Worm (Caenorhabditis elegans): ENCODE data around the gene hlh-25.

Gene hlh-25

DNA sequence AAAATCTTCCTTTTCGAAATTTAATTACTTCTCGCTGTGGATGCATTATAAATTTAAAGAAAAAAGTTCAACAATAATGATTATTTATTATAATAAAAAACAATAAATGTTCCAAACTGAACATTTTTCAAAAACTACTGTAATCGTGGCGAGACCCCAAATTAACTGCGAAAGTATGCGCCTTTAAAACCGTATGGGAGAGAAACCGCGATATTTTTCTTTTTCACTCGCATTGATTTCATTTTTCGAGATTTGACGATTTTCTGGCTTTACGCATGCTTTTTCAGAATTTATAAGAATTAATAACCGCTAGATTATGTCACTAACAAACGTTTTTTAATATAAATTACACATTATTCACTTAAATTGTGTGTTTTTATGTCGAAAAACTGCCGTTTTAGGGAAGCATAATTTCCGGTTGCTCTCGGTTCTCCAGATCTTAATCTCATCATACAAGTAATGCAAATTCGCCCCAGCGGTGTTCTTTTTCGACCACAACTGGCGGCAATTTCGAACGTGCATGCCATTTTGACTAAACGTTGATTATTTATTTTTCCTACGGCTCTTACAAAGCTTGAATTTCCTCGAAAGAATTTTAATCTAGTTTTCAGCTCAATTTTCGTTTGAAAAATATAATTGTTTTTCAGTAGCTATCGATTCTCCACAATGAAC, 33.9 kb upstream of the hlh-25 start, which contains the start of gene F12A10.8 (continued):
- peak; percentile 71 for TF ChIP-seq dpl-1 (GFP tag; optimal IDR thresholded peaks at IDR 0.05)
- no peak for TF ChIP-seq egl-43 (GFP tag; IDR thresholded peaks at IDR 0.05)
- no peak for TF ChIP-seq hlh-11 (tag; optimal IDR thresholded peaks at IDR 0.05)
- TF ChIP-seq zip-11 (GFP tag; IDR thresholded peaks at IDR 0.05): no peak
- TF ChIP-seq dmd-9 (GFP tag; IDR thresholded peaks at IDR 0.05): no peak
- TF ChIP-seq nhr-25 (tag; optimal IDR thresholded peaks at IDR 0.05; ENCODE audit: borderline replicate concordance, insufficient read depth): no peak
- no peak for TF ChIP-seq lin-39 (tag; optimal IDR thresholded peaks at IDR 0.05)
- TF ChIP-seq R02D3.7 (tag; optimal IDR thresholded peaks at IDR 0.05): no peak
- TF ChIP-seq daf-16 (GFP tag; optimal IDR thresholded peaks at IDR 0.05): no peak
- no peak for TF ChIP-seq daf-16 (tag; optimal IDR thresholded peaks at IDR 0.05)
- no peak for TF ChIP-seq dmd-8 (GFP tag; IDR thresholded peaks at IDR 0.05)
- no peak for TF ChIP-seq F37D6.2 (tag; optimal IDR thresholded peaks at IDR 0.05)
- TF ChIP-seq nhr-76 (tag; optimal IDR thresholded peaks at IDR 0.05): no peak

DNA sequence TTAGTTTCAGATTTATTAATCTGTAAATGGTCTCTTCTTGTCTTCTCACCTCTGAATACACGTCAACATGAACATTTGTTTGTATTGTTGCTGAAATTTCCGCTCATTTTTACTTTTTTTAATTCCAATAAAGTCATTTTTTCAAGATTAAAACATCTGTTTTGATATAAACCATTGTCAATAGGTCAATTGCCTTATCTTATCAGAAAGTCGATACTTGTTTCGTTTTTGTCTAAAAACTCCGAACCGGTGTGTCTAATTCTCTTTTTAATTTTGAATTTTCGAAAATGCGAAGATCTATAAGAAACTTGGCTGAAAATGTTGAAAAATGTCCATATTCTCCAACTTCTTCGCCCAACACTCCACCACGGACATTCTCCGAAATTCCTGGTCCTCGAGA, 31.3 kb upstream of the hlh-25 start, which contains the start of gene cyp-44A1:
Gene cyp-44A1, plus strand, starts transcription at position 285 of the 400 bp plus-strand sequence.
- TF ChIP-seq ces-1 (GFP tag; optimal IDR thresholded peaks at IDR 0.05) (no peak), nhr-48 (tag; optimal IDR thresholded peaks at IDR 0.05) (no peak), F37D6.2 (tag; optimal IDR thresholded peaks at IDR 0.05) (no peak), lin-15B (tag; optimal IDR thresholded peaks at IDR 0.05) (no peak), pqm-1 (tag; optimal IDR thresholded peaks at IDR 0.05) (peak; percentile 3), attf-4 (tag; optimal IDR thresholded peaks at IDR 0.05) (no peak), gei-8 (GFP tag; optimal IDR thresholded peaks at IDR 0.05) (no peak), daf-16 (GFP tag; optimal IDR thresholded peaks at IDR 0.05) (no peak), daf-16 (tag; optimal IDR thresholded peaks at IDR 0.05) (peak; percentile 78), lir-3 (tag; optimal IDR thresholded peaks at IDR 0.05) (no peak), D1046.2 (GFP tag; IDR thresholded peaks at IDR 0.05) (no peak)

DNA sequence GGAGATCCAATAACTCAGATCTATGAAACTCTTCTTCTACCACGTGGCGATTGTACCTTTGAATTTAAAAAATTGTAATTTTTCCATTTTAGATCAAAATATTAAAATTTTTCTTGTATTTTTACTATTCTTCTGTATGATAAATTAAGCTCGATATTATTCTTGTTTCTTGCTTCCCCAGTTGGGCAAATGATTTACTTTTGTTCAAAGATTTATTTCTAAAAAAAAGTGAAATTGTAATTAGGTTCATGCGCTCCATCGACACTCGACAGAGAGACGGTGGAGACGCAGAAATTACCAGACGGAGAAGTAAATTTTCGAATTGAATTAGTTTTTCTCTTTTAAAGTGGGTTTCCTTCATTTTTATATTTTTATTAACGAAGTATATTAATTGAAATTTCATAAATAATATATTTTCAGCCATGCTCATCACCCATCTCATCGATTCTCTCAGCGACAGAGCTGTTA, 29.2 kb upstream of the hlh-25 start, which contains the start of gene npp-24:
Gene npp-24, plus strand, starts transcription at position 51 of the 468 bp plus-strand sequence.
- TF ChIP-seq mes-2 (tag; optimal IDR thresholded peaks at IDR 0.05; ENCODE audit: poor library complexity, severe bottlenecking): peak; percentile 42
- no peak for TF ChIP-seq ztf-7 (tag; optimal IDR thresholded peaks at IDR 0.05)

DNA sequence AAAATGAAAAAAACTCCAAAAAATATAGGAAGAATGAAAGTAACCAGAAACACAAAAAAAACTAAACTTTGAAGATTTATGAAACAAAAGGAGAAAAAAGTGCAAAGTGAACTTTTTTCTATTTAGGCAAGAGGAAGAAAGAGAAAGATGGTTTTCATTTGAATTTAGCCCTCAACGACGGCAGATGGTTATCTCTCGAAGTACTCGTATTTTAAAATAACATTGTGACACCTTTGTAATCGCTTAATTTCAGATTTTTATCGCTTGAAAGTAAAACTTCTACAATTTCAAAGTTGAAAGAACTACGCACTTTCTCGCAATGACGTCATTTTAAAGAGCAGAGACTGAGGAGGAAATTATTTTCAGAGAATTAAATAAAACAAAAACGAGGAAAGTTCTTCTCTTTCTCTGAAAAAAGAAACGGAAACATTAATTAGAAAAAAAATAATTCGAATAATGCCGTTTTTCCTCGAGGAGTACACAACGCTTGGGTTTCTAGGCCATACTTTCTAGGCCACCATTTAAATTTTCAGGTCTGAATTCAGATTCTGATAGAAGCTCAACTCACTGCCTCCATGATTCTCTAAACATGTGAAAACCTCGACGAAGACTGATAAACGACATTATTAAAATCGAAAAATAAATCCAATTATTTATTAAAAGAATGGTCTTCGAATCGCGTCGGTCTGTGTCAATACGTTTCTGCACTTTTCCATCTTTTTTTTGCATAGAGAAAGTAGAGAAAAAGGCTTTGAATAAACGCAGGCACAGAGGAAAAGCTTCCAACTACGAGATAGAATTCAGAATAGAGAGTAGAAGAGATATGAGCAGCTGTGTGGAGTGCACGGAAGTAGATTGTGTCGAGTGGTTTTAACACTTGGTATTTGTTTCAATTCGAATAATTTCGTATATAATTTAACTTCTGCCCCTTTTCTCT, 23.4 kb upstream of the hlh-25 start:
- TF ChIP-seq madf-5 (GFP tag; IDR thresholded peaks at IDR 0.05) (no peak), Y105C5A.15 (GFP tag; IDR thresholded peaks at IDR 0.05) (no peak), hmg-1.1 (GFP tag; IDR thresholded peaks at IDR 0.05) (no peak), dmd-6 (GFP tag; IDR thresholded peaks at IDR 0.05) (0 out of 2 replicates have a peak, but pooled peaks have one; percentile 14), mes-2 (tag; optimal IDR thresholded peaks at IDR 0.05; ENCODE audit: poor library complexity, severe bottlenecking) (peak; percentile 80), tag-97 (GFP tag; IDR thresholded peaks at IDR 0.05) (no peak), dpl-1 (GFP tag; optimal IDR thresholded peaks at IDR 0.05) (no peak), aha-1 (tag) (peak; percentile 46), arid-1 (GFP tag; conservative IDR thresholded peaks at IDR 0.05) (no peak), nhr-237 (tag; optimal IDR thresholded peaks at IDR 0.05) (no peak), duxl-1 (tag; optimal IDR thresholded peaks at IDR 0.05; ENCODE audit: poor library complexity) (peak; percentile 17), ctbp-1 (GFP tag; IDR thresholded peaks at IDR 0.05) (no peak), egl-43 (GFP tag; IDR thresholded peaks at IDR 0.05) (no peak), hif-1 (tag; optimal IDR thresholded peaks at IDR 0.05) (peak in 1 of 2 experiments; percentile 28), spr-3 (GFP tag; optimal IDR thresholded peaks at IDR 0.05) (no peak), ceh-20 (GFP tag; IDR thresholded peaks at IDR 0.05) (no peak), zfp-2 (tag; optimal IDR thresholded peaks at IDR 0.05) (no peak), dmd-8 (GFP tag; IDR thresholded peaks at IDR 0.05) (no peak), daf-16 (GFP tag; optimal IDR thresholded peaks at IDR 0.05) (no peak), daf-16 (tag; optimal IDR thresholded peaks at IDR 0.05) (no peak), mxl-3 (GFP tag; optimal IDR thresholded peaks at IDR 0.05) (no peak), F37D6.2 (tag; optimal IDR thresholded peaks at IDR 0.05) (no peak), lin-13 (GFP tag; optimal IDR thresholded peaks at IDR 0.05) (no peak), zfp-3 (GFP tag; conservative IDR thresholded peaks at IDR 0.05) (no peak), ceh-44 (GFP tag; IDR thresholded peaks at IDR 0.05) (no peak), nhr-76 (tag; optimal IDR thresholded peaks at IDR 0.05) (no peak)
